Worm (Caenorhabditis elegans) whole organism, L1 larva: ENCODE results near the gene tra-2.

Experiments
- C34B4.2 ChIP-seq: sonication (generic microtip); optimal IDR thresholded peaks from 2 replicates; lab custom pipeline; 2017; ENCODE audit warnings: mild to moderate bottlenecking, missing genetic modification characterization, missing compliant biosample characterization
- F16B12.6 ChIP-seq: fragments of 150-350 bp; optimal IDR thresholded peaks from 2 replicates; lab custom pipeline; 2014; ENCODE audit warnings: missing biosample characterization, missing genetic modification characterization
- Y116A8C.19 ChIP-seq: sonication (generic microtip); optimal IDR thresholded peaks from 2 replicates; lab custom pipeline; 2016; ENCODE audit warnings: missing compliant biosample characterization, missing genetic modification characterization, borderline replicate concordance
- alr-1 ChIP-seq: fragments of 200-800 bp; sonication (Bioruptor generic); optimal IDR thresholded peaks from 2 replicates; lab custom pipeline; 2018; ENCODE audit warnings: borderline replicate concordance, mild to moderate bottlenecking, missing genetic modification characterization, missing compliant biosample characterization
- ceh-8 ChIP-seq: fragments of 200-800 bp; sonication (Bioruptor generic); optimal IDR thresholded peaks from 2 replicates; lab custom pipeline; 2018; ENCODE audit warnings: mild to moderate bottlenecking, missing genetic modification characterization, moderate library complexity, missing compliant biosample characterization
- ceh-82 ChIP-seq, 3 experiments: fragments of 150-350 bp in 1 of 3; sonication (generic microtip) in 2 of 3; optimal IDR thresholded peaks; 2 replicates each; lab custom pipeline; 2014 to 2017; ENCODE audit warnings: missing biosample characterization in 3 of 3, missing genetic modification characterization in 3 of 3
- ceh-88 ChIP-seq: fragments of 200-800 bp; sonication (Bioruptor generic); IDR thresholded peaks from 2 replicates; pipeline ENCODE4 v1.3.6; 2022; ENCODE audit warnings: missing genetic modification characterization, missing compliant biosample characterization
- ces-1 ChIP-seq: fragments of 150-350 bp; optimal IDR thresholded peaks from 2 replicates; lab custom pipeline; 2014; ENCODE audit warnings: missing biosample characterization, missing genetic modification reagents, missing genetic modification characterization
- efl-3 ChIP-seq: fragments of 200-800 bp; sonication (Bioruptor generic); optimal IDR thresholded peaks from 2 replicates; lab custom pipeline; 2018; ENCODE audit warnings: mild to moderate bottlenecking, missing genetic modification characterization, missing compliant biosample characterization
- egl-13 ChIP-seq: sonication (generic microtip); optimal IDR thresholded peaks from 2 replicates; lab custom pipeline; 2016; ENCODE audit warnings: missing genotype, missing genetic modification reagents, missing genetic modification characterization, missing compliant biosample characterization
- elt-2 ChIP-seq: sonication (generic microtip); optimal IDR thresholded peaks from 2 replicates; lab custom pipeline; 2016; ENCODE audit warnings: missing genetic modification characterization, mild to moderate bottlenecking, inconsistent platforms, missing compliant biosample characterization, missing genetic modification reagents
- ets-5 ChIP-seq: fragments of 200-800 bp; sonication (Bioruptor generic); IDR thresholded peaks from 2 replicates; pipeline ENCODE4 v1.3.6; 2022; ENCODE audit warnings: missing genetic modification characterization, missing compliant biosample characterization
- fkh-10 ChIP-seq: sonication (generic microtip); optimal IDR thresholded peaks from 2 replicates; lab custom pipeline; 2017; ENCODE audit warnings: missing biosample characterization, missing genetic modification reagents, missing genetic modification characterization
- fkh-4 ChIP-seq: sonication (generic microtip); optimal IDR thresholded peaks from 2 replicates; lab custom pipeline; 2016; ENCODE audit warnings: missing compliant biosample characterization, missing genetic modification characterization, borderline replicate concordance
- grh-1 ChIP-seq: fragments of 200-800 bp; sonication (Bioruptor generic); IDR thresholded peaks from 2 replicates; pipeline ENCODE4 v1.3.6; 2022; ENCODE audit warnings: missing genetic modification reagents, missing genetic modification characterization, missing compliant biosample characterization
- hpl-2 ChIP-seq: fragments of 150-350 bp; optimal IDR thresholded peaks from 2 replicates; lab custom pipeline; 2014; ENCODE audit warnings: missing biosample characterization, missing genetic modification reagents, missing genetic modification characterization
- irx-1 ChIP-seq: sonication (generic microtip); optimal IDR thresholded peaks from 2 replicates; lab custom pipeline; 2016; ENCODE audit warnings: missing genetic modification characterization, missing compliant biosample characterization
- isw-1 ChIP-seq: fragments of 200-800 bp; sonication (Bioruptor generic); IDR thresholded peaks from 2 replicates; pipeline ENCODE4 v1.3.6; 2022; ENCODE audit warnings: missing genetic modification characterization, missing compliant biosample characterization
- jun-1 ChIP-seq: fragments of 150-350 bp; optimal IDR thresholded peaks from 2 replicates; lab custom pipeline; 2014; ENCODE audit warnings: missing biosample characterization, missing genetic modification reagents, missing genetic modification characterization
- lin-14 ChIP-seq: fragments of 200-800 bp; sonication (Bioruptor generic); optimal IDR thresholded peaks from 2 replicates; lab custom pipeline; 2018; ENCODE audit warnings: mild to moderate bottlenecking, missing genetic modification characterization, moderate library complexity, missing compliant biosample characterization
- lin-35 ChIP-seq, 2 experiments: fragments of 150-350 bp; optimal IDR thresholded peaks; 2 replicates each; lab custom pipeline; 2014; ENCODE audit warnings: missing biosample characterization in 2 of 2, missing genetic modification characterization in 2 of 2, missing genetic modification reagents in 2 of 2
- lin-39 ChIP-seq: fragments of 150-350 bp; optimal IDR thresholded peaks from 2 replicates; lab custom pipeline; 2014; ENCODE audit warnings: missing biosample characterization, missing genetic modification reagents, missing genetic modification characterization
- lsy-2 ChIP-seq, 2 experiments: fragments of 150-350 bp; optimal IDR thresholded peaks; 2 replicates each; lab custom pipeline; 2014; ENCODE audit warnings: missing biosample characterization in 2 of 2, missing genetic modification characterization in 2 of 2
- mab-9 ChIP-seq: fragments of 200-800 bp; sonication (Bioruptor generic); IDR thresholded peaks from 2 replicates; pipeline ENCODE4 v1.3.6; 2022; ENCODE audit warnings: missing genetic modification reagents, missing genetic modification characterization, missing compliant biosample characterization
- mef-2 ChIP-seq: fragments of 150-350 bp; optimal IDR thresholded peaks from 2 replicates; lab custom pipeline; 2014; ENCODE audit warnings: missing biosample characterization, missing genetic modification characterization
- mep-1 ChIP-seq: fragments of 150-350 bp; optimal IDR thresholded peaks from 2 replicates; lab custom pipeline; 2014; ENCODE audit warnings: missing biosample characterization, missing genetic modification characterization
- nhr-11 ChIP-seq: fragments of 150-350 bp; optimal IDR thresholded peaks from 2 replicates; lab custom pipeline; 2014; ENCODE audit warnings: missing biosample characterization, missing genetic modification characterization
- nhr-20 ChIP-seq: sonication (generic microtip); optimal IDR thresholded peaks from 2 replicates; lab custom pipeline; 2016; ENCODE audit warnings: mild to moderate bottlenecking, missing genetic modification characterization, missing compliant biosample characterization
- nhr-237 ChIP-seq: fragments of 150-350 bp; optimal IDR thresholded peaks from 2 replicates; lab custom pipeline; 2014; ENCODE audit warnings: missing biosample characterization, missing genetic modification characterization
- nhr-28 ChIP-seq: fragments of 150-350 bp; optimal IDR thresholded peaks from 2 replicates; lab custom pipeline; 2014; ENCODE audit warnings: missing biosample characterization, missing genetic modification characterization
- nhr-71 ChIP-seq: sonication (generic microtip); optimal IDR thresholded peaks from 2 replicates; lab custom pipeline; 2016; ENCODE audit warnings: mild to moderate bottlenecking, missing genetic modification characterization, moderate library complexity, missing compliant biosample characterization
- nhr-84 ChIP-seq: sonication (generic microtip); optimal IDR thresholded peaks from 2 replicates; lab custom pipeline; 2017; ENCODE audit warnings: missing biosample characterization, missing genetic modification characterization
- nhr-90 ChIP-seq: sonication (generic microtip); optimal IDR thresholded peaks from 2 replicates; lab custom pipeline; 2016; ENCODE audit warnings: mild to moderate bottlenecking, missing genetic modification characterization, missing compliant biosample characterization; ENCODE audit not compliant: poor library complexity
- pag-3 ChIP-seq: sonication (generic microtip); optimal IDR thresholded peaks from 2 replicates; lab custom pipeline; 2017; ENCODE audit warnings: missing genetic modification characterization, mild to moderate bottlenecking, missing compliant biosample characterization, antibody characterized with exemption, borderline replicate concordance; ENCODE audit not compliant: insufficient read depth
- pax-3 ChIP-seq: fragments of 200-800 bp; sonication (Bioruptor generic); optimal IDR thresholded peaks from 2 replicates; lab custom pipeline; 2018; ENCODE audit warnings: mild to moderate bottlenecking, missing genetic modification characterization, moderate library complexity, missing compliant biosample characterization
- pqm-1 ChIP-seq: sonication (generic microtip); optimal IDR thresholded peaks from 3 replicates; lab custom pipeline; 2017; ENCODE audit warnings: missing biosample characterization, missing genetic modification characterization
- snu-23 ChIP-seq: sonication (generic microtip); optimal IDR thresholded peaks from 2 replicates; lab custom pipeline; 2016; ENCODE audit warnings: missing genetic modification characterization, missing compliant biosample characterization
- unc-130 ChIP-seq: fragments of 150-350 bp; optimal IDR thresholded peaks from 2 replicates; lab custom pipeline; 2017; ENCODE audit warnings: missing biosample characterization, missing genetic modification characterization, inconsistent platforms
- unc-98 ChIP-seq: fragments of 200-800 bp; sonication (Bioruptor generic); IDR thresholded peaks from 2 replicates; pipeline ENCODE4 v1.3.6; 2022; ENCODE audit warnings: missing genetic modification characterization, missing compliant biosample characterization
- zip-4 ChIP-seq: fragments of 200-800 bp; sonication (Bioruptor generic); optimal IDR thresholded peaks from 2 replicates; lab custom pipeline; 2018; ENCODE audit warnings: mild to moderate bottlenecking, missing genetic modification characterization, moderate library complexity, missing compliant biosample characterization
- ztf-11 ChIP-seq, 2 experiments: sonication (generic microtip); optimal IDR thresholded peaks; 2 replicates each; lab custom pipeline; 2016 to 2017; ENCODE audit warnings: missing genetic modification characterization in 2 of 2, missing biosample characterization in 1 of 2, missing compliant biosample characterization in 1 of 2
- ztf-4 ChIP-seq: fragments of 150-350 bp; optimal IDR thresholded peaks from 2 replicates; lab custom pipeline; 2014; ENCODE audit warnings: missing biosample characterization, missing genetic modification characterization

tra-2 gene

DNA sequence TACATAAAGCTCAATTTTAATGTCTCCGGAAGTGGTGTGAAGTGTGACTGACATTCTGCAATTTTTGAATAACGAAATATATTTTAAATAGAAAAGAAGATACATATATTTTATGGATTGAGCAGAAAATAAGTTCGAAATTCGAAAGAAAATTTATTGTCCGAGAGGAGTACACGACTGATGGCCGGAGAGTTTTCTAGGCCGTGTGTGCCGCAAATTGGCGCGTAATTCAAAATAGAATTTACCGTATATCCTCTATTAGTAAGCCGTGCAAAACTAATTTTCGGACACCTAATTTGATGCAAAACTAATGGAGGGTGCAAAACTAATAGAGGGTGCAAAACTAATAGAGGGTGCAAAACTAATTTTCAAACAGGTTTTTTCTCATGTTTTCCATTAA is 52.2 kb downstream of the tra-2 start, which contains the start of gene cyn-10 (continued):
- TF ChIP-seq isw-1 (GFP tag; lab: Robert Waterston, UW) (peak; percentile 87), mef-2 (tag; lab: Kevin White, UChicago) (no peak), ceh-88 (GFP tag; lab: Robert Waterston, UW) (peak; percentile 88), pag-3 (tag; lab: Kevin White, UChicago) (no peak), elt-2 (tag; lab: Kevin White, UChicago) (peak; percentile 82), alr-1 (tag; lab: Kevin White, UChicago) (no peak), ets-5 (GFP tag; lab: Robert Waterston, UW) (no peak), grh-1 (peak; percentile 84), nhr-11 (tag; lab: Kevin White, UChicago) (peak; percentile 13), jun-1 (no peak), hpl-2 (no peak), nhr-84 (tag; lab: Kevin White, UChicago) (no peak), nhr-90 (peak; percentile 96), irx-1 (tag; lab: Kevin White, UChicago) (peak; percentile 98), ztf-11 (tag; optimal IDR thresholded peaks at IDR 0.05; lab: Kevin White, UChicago) (peak in 1 of 2 experiments; percentile 99), efl-3 (peak; percentile 75), fkh-4 (tag; lab: Kevin White, UChicago) (peak; percentile 98), unc-98 (GFP tag; lab: Robert Waterston, UW) (peak; percentile 97), F16B12.6 (tag; lab: Kevin White, UChicago) (peak; percentile 30), nhr-237 (tag; lab: Kevin White, UChicago) (no peak), fkh-10 (GFP tag; lab: Kevin White, UChicago) (no peak), Y116A8C.19 (tag; lab: Kevin White, UChicago) (peak; percentile 91), lin-14 (GFP tag; lab: Kevin White, UChicago) (peak; percentile 81), egl-13 (tag; lab: Kevin White, UChicago) (peak; percentile 96), pax-3 (peak; percentile 93), pqm-1 (tag; lab: Kevin White, UChicago) (no peak), zip-4 (GFP tag; lab: Kevin White, UChicago) (peak; percentile 57), nhr-28 (no peak), snu-23 (peak; percentile 89), lsy-2 (tag; optimal IDR thresholded peaks at IDR 0.05; lab: Kevin White, UChicago) (peak; percentile 76 to 85), ces-1 (GFP tag; lab: Kevin White, UChicago) (no peak), ceh-82 (tag; optimal IDR thresholded peaks at IDR 0.05; lab: Kevin White, UChicago) (peak; percentile 67 to 80 (median 72)), C34B4.2 (tag; lab: Kevin White, UChicago) (peak; percentile 13), lin-35 (GFP tag; optimal IDR thresholded peaks at IDR 0.05; lab: Kevin White, UChicago) (peak; percentile 96 to 97), ztf-4 (tag; lab: Kevin White, UChicago) (peak; percentile 66), nhr-71 (peak; percentile 94), ceh-8 (GFP tag; lab: Kevin White, UChicago) (peak; percentile 75), mab-9 (GFP tag; lab: Robert Waterston, UW) (peak; percentile 95), mep-1 (peak; percentile 66), lin-39 (peak; percentile 52), unc-130 (peak; percentile 84), nhr-20 (tag; lab: Kevin White, UChicago) (peak; percentile 92)
